Fruit fly (Drosophila melanogaster) whole organism, embryonic: Measurements from ENCODE around the gene Uev1A.

Experiments used
- CG13287 ChIP-seq: fragments of 200-800 bp; sonication (Bioruptor generic); IDR thresholded peaks from 2 replicates; pipeline ENCODE4 v1.3.6; 2022; ENCODE audit warnings: missing biosample characterization, missing genetic modification characterization; ENCODE audit not compliant: partially characterized antibody
- CG14710 ChIP-seq: fragments of 200-800 bp; sonication (Bioruptor generic); optimal IDR thresholded peaks from 3 replicates; lab custom pipeline; 2019; ENCODE audit warnings: missing biosample characterization, mild to moderate bottlenecking, missing genetic modification characterization, moderate library complexity
- CG1603 ChIP-seq: fragments of 200-800 bp; sonication (Bioruptor generic); optimal IDR thresholded peaks from 2 replicates; lab custom pipeline; 2019; ENCODE audit warnings: missing biosample characterization, mild to moderate bottlenecking, missing genetic modification characterization, moderate library complexity
- CG8290 ChIP-seq, 3 experiments: fragments of 200-800 bp; sonication (Bioruptor generic); optimal IDR thresholded peaks; 2 replicates each; lab custom pipeline; 2016 to 2019; ENCODE audit warnings: missing biosample characterization in 3 of 3, missing genetic modification characterization in 3 of 3, mild to moderate bottlenecking in 2 of 3, moderate library complexity in 1 of 3
- CG8359 ChIP-seq: fragments of 200-800 bp; sonication (Bioruptor generic); optimal IDR thresholded peaks from 2 replicates; lab custom pipeline; 2017; ENCODE audit warnings: missing biosample characterization, mild to moderate bottlenecking, missing genetic modification characterization, borderline replicate concordance
- croc ChIP-seq: fragments of 200-800 bp; sonication (Bioruptor generic); conservative IDR thresholded peaks from 3 replicates; pipeline ENCODE4 v1.3.6; 2022; ENCODE audit warnings: missing biosample characterization, missing genetic modification characterization
- fd3F ChIP-seq: fragments of 200-800 bp; sonication (Bioruptor generic); optimal IDR thresholded peaks from 2 replicates; lab custom pipeline; 2018; ENCODE audit warnings: missing biosample characterization, mild to moderate bottlenecking, missing genetic modification characterization, moderate library complexity
- gt ChIP-seq: fragments of 200-800 bp; sonication (Bioruptor generic); IDR thresholded peaks from 2 replicates; pipeline ENCODE4 v1.3.6; 2022; ENCODE audit warnings: missing biosample characterization, missing genetic modification characterization
- schlank ChIP-seq: fragments of 200-800 bp; sonication (Bioruptor generic); optimal IDR thresholded peaks from 2 replicates; lab custom pipeline; 2018; ENCODE audit warnings: missing biosample characterization, mild to moderate bottlenecking, missing genetic modification characterization
- sisA ChIP-seq: fragments of 200-800 bp; sonication (Bioruptor generic); IDR thresholded peaks from 2 replicates; pipeline ENCODE4 v1.3.6; 2022; ENCODE audit warnings: missing biosample characterization, missing genetic modification characterization
- tup ChIP-seq: fragments of 200-800 bp; sonication (Bioruptor generic); optimal IDR thresholded peaks from 2 replicates; lab custom pipeline; 2016; ENCODE audit warnings: missing biosample characterization, mild to moderate bottlenecking, missing genetic modification characterization, moderate library complexity

DNA sequence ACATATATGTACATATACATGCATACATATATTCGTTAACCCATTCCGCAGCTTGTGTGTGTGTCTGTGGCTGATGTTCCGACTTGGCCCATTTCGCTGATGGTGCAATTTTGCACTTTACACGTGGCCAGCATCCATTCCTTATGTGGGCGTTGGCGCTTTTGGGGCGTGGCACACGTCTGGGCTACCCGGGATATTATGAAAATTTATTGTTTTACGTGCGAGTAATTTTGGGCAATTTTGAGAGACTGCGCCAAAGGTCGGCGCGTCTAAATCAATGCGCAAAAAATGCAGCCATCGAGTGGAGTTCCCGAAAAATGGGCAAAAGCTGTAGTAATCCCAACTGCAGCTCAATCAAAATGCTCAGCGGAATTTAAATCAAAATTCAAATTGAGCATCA is 6.0 kb upstream of the Uev1A start:
- TF ChIP-seq CG1603 (tag; lab: Kevin White, UChicago) (no peak), fd3F (GFP tag; lab: Kevin White, UChicago) (no peak), croc (GFP tag; lab: Robert Waterston, UW) (no peak), CG13287 (GFP tag; lab: Robert Waterston, UW) (no peak), gt (GFP tag; lab: Robert Waterston, UW) (no peak), schlank (tag; lab: Kevin White, UChicago) (no peak), sisA (GFP tag; lab: Robert Waterston, UW) (no peak), tup (no peak), CG14710 (tag; lab: Kevin White, UChicago) (no peak), CG8359 (no peak), CG8290 (GFP tag; optimal IDR thresholded peaks at IDR 0.05; lab: Kevin White, UChicago) (no peak), CG8290 (tag; optimal IDR thresholded peaks at IDR 0.05; lab: Kevin White, UChicago) (no peak)
